Worm (Caenorhabditis elegans): ENCODE results near the gene lbp-9.

lbp-9 gene

ce11 chrV:2067985-2068499 lies at the start of gene lbp-9:
lbp-9 (plus strand) TSS chrV:2068449.
- TF ChIP-seq him-1 (tag; optimal IDR thresholded peaks at IDR 0.05) (no peak), W03F9.2 (tag; optimal IDR thresholded peaks at IDR 0.05) (no peak), dao-5 (tag; optimal IDR thresholded peaks at IDR 0.05) (no peak)

ce11 chrV:2018689-2019088 lies 49.6 kb upstream of the lbp-9 start, which contains the start of gene F59A7.14:
F59A7.14 (plus strand) TSS chrV:2018989.
- TF ChIP-seq dao-5 (tag; optimal IDR thresholded peaks at IDR 0.05) = no peak
- TF ChIP-seq him-1 (tag; optimal IDR thresholded peaks at IDR 0.05) = no peak
- TF ChIP-seq W03F9.2 (tag; optimal IDR thresholded peaks at IDR 0.05) = no peak

DNA sequence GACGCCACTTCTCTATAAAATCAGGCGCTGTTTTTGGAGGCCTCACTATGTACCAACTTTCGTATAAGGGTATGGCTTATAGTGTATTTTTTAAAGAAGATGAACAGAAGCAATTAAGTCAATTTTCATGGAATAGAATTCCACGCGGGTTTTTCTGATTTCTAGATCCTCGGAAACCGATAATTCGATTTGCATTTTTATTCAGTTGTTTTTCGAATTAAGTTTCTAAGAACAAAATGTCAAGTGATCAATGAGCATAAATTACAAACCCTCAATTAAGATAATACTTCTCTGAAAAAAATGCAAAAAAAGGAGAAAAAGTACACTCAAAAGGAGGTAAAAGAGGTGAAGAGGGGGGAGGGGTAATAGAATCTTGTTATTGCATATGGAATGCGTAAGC lies 47.0 kb upstream of the lbp-9 start:
- TF ChIP-seq dao-5 (tag; optimal IDR thresholded peaks at IDR 0.05) = no peak
- no peak for TF ChIP-seq W03F9.2 (tag; optimal IDR thresholded peaks at IDR 0.05)
- no peak for TF ChIP-seq him-1 (tag; optimal IDR thresholded peaks at IDR 0.05)

DNA sequence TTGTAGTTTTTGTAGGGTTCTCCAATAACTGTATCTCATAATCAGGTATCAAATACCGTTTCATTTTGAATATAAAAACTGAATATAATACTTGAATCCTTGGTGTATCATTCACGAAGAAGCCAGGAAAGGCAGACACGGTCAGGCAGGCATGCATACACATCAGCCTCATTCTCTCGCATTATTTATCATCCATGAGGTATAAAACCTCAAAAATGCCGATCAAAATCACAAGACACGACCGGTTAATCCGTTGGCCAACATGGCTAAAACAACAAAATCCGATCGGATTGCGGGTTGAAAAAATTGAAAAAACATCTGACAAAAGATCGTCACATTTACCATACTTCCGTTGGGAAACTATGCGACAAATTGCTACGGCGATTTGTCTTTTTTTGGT lies 45.9 kb upstream of the lbp-9 start, which contains the start of gene F59A7.5:
TSS of gene F59A7.5 (plus strand) at position 301 of the 400 bp plus-strand sequence.
- TF ChIP-seq W03F9.2 (tag; optimal IDR thresholded peaks at IDR 0.05) (no peak), dao-5 (tag; optimal IDR thresholded peaks at IDR 0.05) (no peak), him-1 (tag; optimal IDR thresholded peaks at IDR 0.05) (no peak)

DNA sequence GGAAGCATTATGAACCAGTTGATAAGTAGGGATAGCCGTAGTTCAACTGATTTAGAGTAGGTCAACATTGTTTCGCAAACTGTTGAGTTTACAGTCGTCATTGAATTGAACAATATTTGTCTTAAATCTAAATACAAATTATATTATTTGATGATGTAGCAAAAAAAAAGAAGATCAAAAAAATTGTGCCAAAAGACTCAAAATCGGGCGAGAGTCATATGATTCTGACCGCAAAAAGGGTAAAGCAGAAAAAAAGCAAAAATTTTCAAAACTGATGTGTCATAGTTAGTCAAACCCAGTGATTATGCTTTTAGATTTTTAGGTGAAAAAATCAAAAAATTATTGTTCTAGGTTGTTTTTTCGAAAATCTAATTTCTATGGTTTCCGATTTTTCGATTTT lies 40.5 kb upstream of the lbp-9 start, which contains the start of gene srab-13:
TSS of gene srab-13 (minus strand) at position 101 of the 400 bp plus-strand sequence.
- TF ChIP-seq W03F9.2 (tag; optimal IDR thresholded peaks at IDR 0.05) (no peak), him-1 (tag; optimal IDR thresholded peaks at IDR 0.05) (no peak), dao-5 (tag; optimal IDR thresholded peaks at IDR 0.05) (no peak)

DNA sequence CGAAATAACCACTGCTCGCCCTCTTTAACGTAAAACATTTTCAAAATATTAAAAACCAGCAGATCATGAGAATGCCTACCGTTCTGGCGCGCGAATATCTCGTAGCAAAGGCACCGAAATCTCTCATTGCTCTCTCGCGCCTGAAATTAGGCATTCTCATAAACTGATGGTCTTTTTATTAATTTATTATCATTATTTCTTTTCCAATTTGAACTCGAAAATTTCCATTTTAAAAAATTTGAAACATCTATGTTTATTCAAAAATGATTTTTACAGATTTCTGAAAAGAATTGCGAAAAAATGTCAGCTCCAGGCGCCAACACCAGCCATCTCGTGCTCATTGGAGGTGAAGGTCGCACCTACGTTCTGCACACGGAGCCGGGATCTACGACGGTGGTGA lies 38.4 kb upstream of the lbp-9 start, which contains the start of gene F59A7.12:
TSS of gene F59A7.12 (plus strand) at position 301 of the 400 bp plus-strand sequence.
- no peak for TF ChIP-seq him-1 (tag; optimal IDR thresholded peaks at IDR 0.05)
- no peak for TF ChIP-seq W03F9.2 (tag; optimal IDR thresholded peaks at IDR 0.05)
- TF ChIP-seq dao-5 (tag; optimal IDR thresholded peaks at IDR 0.05) = no peak

DNA sequence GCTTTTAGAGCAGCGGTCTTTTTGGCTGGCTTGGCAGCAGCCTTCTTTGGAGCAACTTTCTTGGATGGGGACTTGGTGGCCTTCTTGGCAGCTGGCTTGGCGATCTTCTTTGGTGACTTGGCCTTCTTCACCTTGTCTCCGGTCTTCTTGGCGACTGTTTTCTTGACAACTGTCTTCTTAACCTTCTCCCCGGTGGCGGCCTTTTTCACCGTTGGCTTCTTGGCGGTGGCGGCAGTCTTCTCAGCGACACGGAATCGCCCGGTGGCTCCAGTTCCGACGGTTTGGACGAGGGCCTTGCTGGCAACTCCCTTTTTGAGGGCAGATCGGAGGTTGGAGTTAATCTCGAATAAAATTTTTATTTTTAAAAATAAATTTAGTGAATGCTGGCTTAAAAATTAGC lies 37.6 kb upstream of the lbp-9 start:
- TF ChIP-seq him-1 (tag; optimal IDR thresholded peaks at IDR 0.05) (no peak), W03F9.2 (tag; optimal IDR thresholded peaks at IDR 0.05) (no peak), dao-5 (tag; optimal IDR thresholded peaks at IDR 0.05) (no peak)

DNA sequence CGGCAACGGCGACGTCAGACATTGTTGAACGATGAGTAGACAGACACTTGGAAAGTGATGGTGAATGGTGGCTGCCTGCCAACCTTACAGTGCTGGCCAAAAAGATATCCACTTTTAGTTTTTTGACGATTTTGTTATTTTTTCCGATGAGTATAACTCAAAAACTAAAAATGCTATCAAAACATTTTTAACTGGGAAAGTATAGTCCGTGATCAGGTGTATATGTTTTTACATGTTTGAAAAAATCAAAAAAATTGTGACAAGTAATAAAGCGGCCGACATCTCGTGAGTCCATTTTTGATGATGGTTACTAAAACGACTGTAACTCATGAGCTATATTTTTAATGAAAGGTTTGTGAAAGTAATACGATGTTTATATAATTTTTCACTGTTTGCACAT lies 36.8 kb upstream of the lbp-9 start, which contains the start of gene hil-6:
TSS of gene hil-6 (minus strand) at position 101 of the 400 bp plus-strand sequence.
- TF ChIP-seq W03F9.2 (tag; optimal IDR thresholded peaks at IDR 0.05) (no peak), dao-5 (tag; optimal IDR thresholded peaks at IDR 0.05) (no peak), him-1 (tag; optimal IDR thresholded peaks at IDR 0.05) (no peak)

DNA sequence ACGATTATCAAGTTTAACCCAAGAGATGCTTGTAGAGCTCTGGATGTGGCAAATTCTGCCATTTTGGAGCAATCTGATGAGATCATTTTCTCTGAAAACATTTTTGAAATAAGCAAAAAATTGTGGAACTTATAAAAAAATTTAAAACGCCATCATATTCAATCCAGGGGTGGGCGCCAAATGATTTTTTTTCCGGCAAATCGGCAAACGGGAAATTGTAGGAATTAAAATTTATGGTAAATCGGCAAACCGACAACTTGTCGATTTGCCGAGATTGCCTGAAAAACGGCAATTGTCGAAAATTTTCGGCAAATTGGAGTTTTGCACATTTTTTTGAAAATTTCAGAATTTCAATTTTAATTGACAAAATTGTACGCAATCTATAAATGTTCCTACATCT lies 32.7 kb upstream of the lbp-9 start, which contains the start of gene srab-23:
TSS of gene srab-23 (minus strand) at position 101 of the 400 bp plus-strand sequence.
- TF ChIP-seq W03F9.2 (tag; optimal IDR thresholded peaks at IDR 0.05) = no peak
- no peak for TF ChIP-seq dao-5 (tag; optimal IDR thresholded peaks at IDR 0.05)
- TF ChIP-seq him-1 (tag; optimal IDR thresholded peaks at IDR 0.05) = no peak

ce11 chrV:2045956-2046355 lies 22.3 kb upstream of the lbp-9 start, which contains the start of gene Y40B10A.5:
Y40B10A.5 (minus strand) TSS chrV:2046056.
- TF ChIP-seq W03F9.2 (tag; optimal IDR thresholded peaks at IDR 0.05) = no peak
- no peak for TF ChIP-seq dao-5 (tag; optimal IDR thresholded peaks at IDR 0.05)
- TF ChIP-seq him-1 (tag; optimal IDR thresholded peaks at IDR 0.05) = no peak

DNA sequence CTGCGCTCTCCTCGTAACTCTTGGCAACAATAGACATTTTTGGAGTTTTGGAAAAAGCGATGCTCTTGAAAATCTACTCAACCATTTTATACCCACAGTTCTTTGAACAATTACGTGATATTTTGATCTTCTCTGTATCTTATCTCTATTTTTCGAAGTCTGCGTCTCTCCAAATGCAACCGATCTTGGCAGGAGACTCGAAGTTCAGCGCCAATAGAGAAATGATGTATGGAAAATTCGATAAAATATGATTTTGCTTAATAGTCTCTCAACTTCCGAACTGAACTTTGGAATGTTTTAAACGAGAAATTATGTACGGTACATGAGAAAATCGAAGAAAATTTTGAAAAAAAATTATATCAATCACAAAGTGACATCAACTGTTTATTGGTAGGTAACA lies 18.1 kb upstream of the lbp-9 start, which contains the start of gene comt-4:
TSS of gene comt-4 (minus strand) at position 50 of the 400 bp plus-strand sequence.
- TF ChIP-seq dao-5 (tag; optimal IDR thresholded peaks at IDR 0.05) = no peak
- no peak for TF ChIP-seq him-1 (tag; optimal IDR thresholded peaks at IDR 0.05)
- TF ChIP-seq W03F9.2 (tag; optimal IDR thresholded peaks at IDR 0.05) = no peak

DNA sequence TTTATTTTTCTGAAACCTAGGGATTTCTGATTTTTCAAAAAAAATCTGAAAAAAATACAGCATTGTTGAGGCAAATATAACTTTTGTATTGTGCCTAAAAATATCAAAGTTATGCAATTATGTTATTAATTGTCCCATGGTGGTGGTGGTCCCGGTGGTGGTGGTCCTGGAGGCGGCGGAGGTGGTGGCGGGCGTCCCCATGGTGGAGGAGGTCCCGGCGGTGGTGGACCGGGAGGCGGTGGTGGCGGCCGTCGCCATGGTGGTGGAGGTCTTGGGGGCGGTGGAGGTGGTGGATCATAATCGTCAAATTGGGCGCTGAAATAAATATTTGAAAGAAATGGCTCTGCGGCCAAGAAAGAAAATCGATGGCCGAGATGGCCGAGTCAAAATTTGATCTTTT lies 17.5 kb upstream of the lbp-9 start:
- TF ChIP-seq W03F9.2 (tag; optimal IDR thresholded peaks at IDR 0.05) = no peak
- TF ChIP-seq dao-5 (tag; optimal IDR thresholded peaks at IDR 0.05) = no peak
- no peak for TF ChIP-seq him-1 (tag; optimal IDR thresholded peaks at IDR 0.05)

ce11 chrV:2051507-2051906 lies 16.7 kb upstream of the lbp-9 start, which contains the start of gene Y40B10A.11:
Y40B10A.11 (minus strand) TSS chrV:2051607.
- no peak for TF ChIP-seq him-1 (tag; optimal IDR thresholded peaks at IDR 0.05)
- TF ChIP-seq dao-5 (tag; optimal IDR thresholded peaks at IDR 0.05) = no peak
- no peak for TF ChIP-seq W03F9.2 (tag; optimal IDR thresholded peaks at IDR 0.05)

ce11 chrV:2053509-2053908 lies 14.7 kb upstream of the lbp-9 start, which contains the start of gene comt-5:
comt-5 (minus strand) TSS chrV:2053609.
- TF ChIP-seq dao-5 (tag; optimal IDR thresholded peaks at IDR 0.05) (no peak), W03F9.2 (tag; optimal IDR thresholded peaks at IDR 0.05) (no peak), him-1 (tag; optimal IDR thresholded peaks at IDR 0.05) (no peak)

All from whole organism, L4/young adult.